Worm (Caenorhabditis elegans) whole organism, midembryonic: ENCODE results near the gene F01D5.8.

Source experiments
- T22C8.4 ChIP-seq: fragments of 200-800 bp; sonication (Bioruptor generic); IDR thresholded peaks from 2 replicates; pipeline ENCODE4 v1.3.6; 2022; ENCODE audit warnings: missing genetic modification characterization, missing compliant biosample characterization
- cog-1 ChIP-seq: sonication (generic microtip); optimal IDR thresholded peaks from 2 replicates; lab custom pipeline; 2016; ENCODE audit warnings: missing genetic modification characterization, missing compliant biosample characterization
- flt-1 ChIP-seq: fragments of 200-800 bp; sonication (Bioruptor generic); IDR thresholded peaks from 2 replicates; pipeline ENCODE4 v1.3.6; 2022; ENCODE audit warnings: missing genetic modification characterization, missing compliant biosample characterization
- klf-2 ChIP-seq: fragments of 200-800 bp; sonication (Bioruptor generic); conservative IDR thresholded peaks from 2 replicates; pipeline ENCODE4 v1.3.6; 2022; ENCODE audit warnings: missing genetic modification reagents, missing genetic modification characterization, missing compliant biosample characterization
- ref-1 ChIP-seq: fragments of 200-800 bp; sonication (Bioruptor generic); conservative IDR thresholded peaks from 2 replicates; pipeline ENCODE4 v1.3.6; 2022; ENCODE audit warnings: missing genetic modification reagents, missing genetic modification characterization, missing compliant biosample characterization
- tab-1 ChIP-seq: fragments of 200-800 bp; sonication (Bioruptor generic); IDR thresholded peaks from 2 replicates; pipeline ENCODE4 v1.3.6; 2022; ENCODE audit warnings: missing genetic modification characterization, missing compliant biosample characterization
- ztf-23 ChIP-seq: fragments of 200-800 bp; sonication (Bioruptor generic); IDR thresholded peaks from 2 replicates; pipeline ENCODE4 v1.3.6; 2022; ENCODE audit warnings: missing genetic modification reagents, missing genetic modification characterization, missing compliant biosample characterization
- ztf-29 ChIP-seq: fragments of 200-800 bp; sonication (Bioruptor generic); IDR thresholded peaks from 2 replicates; pipeline ENCODE4 v1.3.6; 2022; ENCODE audit warnings: missing genetic modification reagents, missing genetic modification characterization, missing compliant biosample characterization

DNA sequence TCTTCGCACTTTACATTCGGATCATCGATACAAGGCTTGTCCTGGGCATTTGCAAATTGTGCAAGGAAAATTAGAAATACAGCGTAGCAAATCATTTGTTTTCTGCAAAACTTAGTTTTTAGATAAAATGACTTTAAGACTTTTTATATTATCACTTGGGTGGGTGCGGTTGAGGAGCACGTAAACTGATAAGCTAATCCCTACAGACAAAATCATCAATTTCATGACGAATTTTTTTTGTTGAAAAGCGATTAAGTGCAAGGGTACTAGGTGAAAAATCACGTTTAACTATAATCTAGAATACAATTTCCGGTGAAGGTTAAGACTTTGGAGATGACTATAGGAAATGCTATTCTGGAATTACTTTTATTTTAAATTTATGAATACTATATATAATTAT lies 13.0 kb upstream of the F01D5.8 start, which contains the start of gene F01D5.1:
- TF ChIP-seq cog-1 (no peak), ztf-29 (GFP tag; lab: Robert Waterston, UW) (no peak), klf-2 (GFP tag; lab: Robert Waterston, UW) (no peak), tab-1 (GFP tag; lab: Robert Waterston, UW) (no peak), flt-1 (GFP tag; lab: Robert Waterston, UW) (no peak), ref-1 (GFP tag; lab: Robert Waterston, UW) (no peak), ztf-23 (no peak), T22C8.4 (no peak)
